Worm (Caenorhabditis elegans) whole organism, young adult: Measurements from ENCODE around the gene B0284.3.
A peak's percentile ranks its signal among the peaks of the same experiment; 100 is the strongest.

Experiments used
- B0035.1 ChIP-seq: sonication (generic microtip); optimal IDR thresholded peaks from 2 replicates; lab custom pipeline; 2016; ENCODE audit warnings: missing genetic modification characterization, mild to moderate bottlenecking, missing compliant biosample characterization, missing genotype, missing genetic modification reagents
- B0261.1 ChIP-seq: sonication (generic microtip); optimal IDR thresholded peaks from 2 replicates; lab custom pipeline; 2016; ENCODE audit warnings: mild to moderate bottlenecking, missing genetic modification characterization, moderate library complexity, missing compliant biosample characterization
- B0336.3 ChIP-seq: fragments of 200-800 bp; sonication (Bioruptor generic); IDR thresholded peaks from 2 replicates; pipeline ENCODE4 v1.3.6; 2022; ENCODE audit warnings: missing genetic modification characterization, missing compliant biosample characterization
- D2030.7 ChIP-seq: fragments of 200-800 bp; sonication (Bioruptor generic); IDR thresholded peaks from 2 replicates; pipeline ENCODE4 v1.3.6; 2022; ENCODE audit warnings: missing genetic modification reagents, missing genetic modification characterization, missing compliant biosample characterization
- F22D6.2 ChIP-seq: sonication (generic microtip); optimal IDR thresholded peaks from 2 replicates; lab custom pipeline; 2016; ENCODE audit warnings: mild to moderate bottlenecking, missing genetic modification characterization, missing compliant biosample characterization
- F37B4.10 ChIP-seq: fragments of 200-800 bp; sonication (Bioruptor generic); IDR thresholded peaks from 2 replicates; pipeline ENCODE4 v1.3.6; 2022; ENCODE audit warnings: missing genetic modification characterization, missing compliant biosample characterization
- F39B2.1 ChIP-seq: fragments of 200-800 bp; sonication (Bioruptor generic); IDR thresholded peaks from 2 replicates; pipeline ENCODE4 v1.3.6; 2022; ENCODE audit warnings: missing genetic modification reagents, missing genetic modification characterization, missing compliant biosample characterization
- F49E8.2 ChIP-seq: sonication (generic microtip); optimal IDR thresholded peaks from 3 replicates; lab custom pipeline; 2017; ENCODE audit warnings: missing genetic modification characterization, mild to moderate bottlenecking, missing compliant biosample characterization, antibody characterized with exemption, moderate library complexity; ENCODE audit not compliant: insufficient read depth
- F52B5.7 ChIP-seq: sonication (generic microtip); optimal IDR thresholded peaks from 2 replicates; lab custom pipeline; 2016; ENCODE audit warnings: mild to moderate bottlenecking, missing genetic modification characterization, missing compliant biosample characterization
- K12H6.12 ChIP-seq: fragments of 200-800 bp; sonication (Bioruptor generic); optimal IDR thresholded peaks from 2 replicates; lab custom pipeline; 2018; ENCODE audit warnings: mild to moderate bottlenecking, missing genetic modification characterization, missing compliant biosample characterization
- Y79H2A.3 ChIP-seq: fragments of 200-800 bp; sonication (Bioruptor generic); conservative IDR thresholded peaks from 2 replicates; pipeline ENCODE4 v1.3.6; 2022; ENCODE audit warnings: missing genetic modification reagents, missing genetic modification characterization, missing compliant biosample characterization
- ama-1 ChIP-seq, 3 experiments: fragments of 150-350 bp in 1 of 3; sonication (generic microtip) in 2 of 3; optimal IDR thresholded peaks; 2 replicates each; lab custom pipeline; 2014 to 2018; ENCODE audit warnings: missing biosample characterization in 2 of 3, missing genetic modification characterization in 2 of 3, missing genetic modification reagents in 2 of 3
- athp-1 ChIP-seq: sonication (generic microtip); optimal IDR thresholded peaks from 2 replicates; lab custom pipeline; 2017; ENCODE audit warnings: mild to moderate bottlenecking, missing genetic modification characterization, missing compliant biosample characterization
- bed-1 ChIP-seq: fragments of 200-800 bp; sonication (Bioruptor generic); IDR thresholded peaks from 2 replicates; pipeline ENCODE4 v1.3.6; 2022; ENCODE audit warnings: missing genetic modification reagents, missing genetic modification characterization, missing compliant biosample characterization
- ceh-100 ChIP-seq: fragments of 200-800 bp; sonication (Bioruptor generic); IDR thresholded peaks from 2 replicates; pipeline ENCODE4 v1.3.6; 2022; ENCODE audit warnings: missing genetic modification reagents, missing genetic modification characterization, missing compliant biosample characterization
- ceh-27 ChIP-seq: fragments of 200-800 bp; sonication (Bioruptor generic); optimal IDR thresholded peaks from 2 replicates; lab custom pipeline; 2018; ENCODE audit warnings: mild to moderate bottlenecking, missing genetic modification characterization, moderate library complexity, missing compliant biosample characterization
- ceh-58 ChIP-seq: fragments of 200-800 bp; sonication (Bioruptor generic); IDR thresholded peaks from 2 replicates; pipeline ENCODE4 v1.3.6; 2022; ENCODE audit warnings: missing genetic modification characterization, missing compliant biosample characterization
- ceh-79 ChIP-seq: sonication (generic microtip); optimal IDR thresholded peaks from 2 replicates; lab custom pipeline; 2017; ENCODE audit warnings: mild to moderate bottlenecking, missing genetic modification characterization, missing compliant biosample characterization
- chd-7 ChIP-seq: sonication (generic microtip); optimal IDR thresholded peaks from 2 replicates; lab custom pipeline; 2016; ENCODE audit warnings: mild to moderate bottlenecking, missing genetic modification characterization, moderate library complexity, missing compliant biosample characterization
- dpl-1 ChIP-seq: fragments of 150-350 bp; optimal IDR thresholded peaks from 2 replicates; lab custom pipeline; 2014; ENCODE audit warnings: missing biosample characterization, missing genetic modification reagents, missing genetic modification characterization
- egl-18 ChIP-seq: fragments of 200-800 bp; sonication (Bioruptor generic); IDR thresholded peaks from 2 replicates; pipeline ENCODE4 v1.3.6; 2022; ENCODE audit warnings: missing genetic modification reagents, missing genetic modification characterization, missing compliant biosample characterization
- egl-44 ChIP-seq: fragments of 200-800 bp; sonication (Bioruptor generic); IDR thresholded peaks from 2 replicates; pipeline ENCODE4 v1.3.6; 2022; ENCODE audit warnings: missing genetic modification reagents, missing genetic modification characterization, missing compliant biosample characterization
- egrh-3 ChIP-seq: fragments of 200-800 bp; sonication (Bioruptor generic); IDR thresholded peaks from 2 replicates; pipeline ENCODE4 v1.3.6; 2022; ENCODE audit warnings: missing genetic modification reagents, missing genetic modification characterization, missing compliant biosample characterization
- gei-17 ChIP-seq: fragments of 200-800 bp; sonication (Bioruptor generic); optimal IDR thresholded peaks from 2 replicates; lab custom pipeline; 2018; ENCODE audit warnings: mild to moderate bottlenecking, missing genetic modification characterization, missing compliant biosample characterization
- hlh-12 ChIP-seq: sonication (generic microtip); optimal IDR thresholded peaks from 2 replicates; lab custom pipeline; 2016; ENCODE audit warnings: missing genetic modification characterization, missing compliant biosample characterization
- lin-54 ChIP-seq: fragments of 200-800 bp; sonication (Bioruptor generic); optimal IDR thresholded peaks from 2 replicates; lab custom pipeline; 2018; ENCODE audit warnings: mild to moderate bottlenecking, missing genetic modification characterization, missing compliant biosample characterization
- lir-1 ChIP-seq: fragments of 200-800 bp; sonication (Bioruptor generic); conservative IDR thresholded peaks from 2 replicates; pipeline ENCODE4 v1.3.6; 2022; ENCODE audit warnings: missing genetic modification reagents, missing genetic modification characterization, missing compliant biosample characterization
- madf-3 ChIP-seq: fragments of 200-800 bp; sonication (Bioruptor generic); IDR thresholded peaks from 2 replicates; pipeline ENCODE4 v1.3.6; 2022; ENCODE audit warnings: missing genetic modification reagents, missing genetic modification characterization, missing compliant biosample characterization
- madf-6 ChIP-seq: fragments of 200-800 bp; sonication (Bioruptor generic); IDR thresholded peaks from 2 replicates; pipeline ENCODE4 v1.3.6; 2022; ENCODE audit warnings: missing genetic modification reagents, missing genetic modification characterization, missing compliant biosample characterization
- mel-28 ChIP-seq: sonication (generic microtip); optimal IDR thresholded peaks from 2 replicates; lab custom pipeline; 2016; ENCODE audit warnings: borderline replicate concordance, mild to moderate bottlenecking, missing genetic modification characterization, missing compliant biosample characterization
- nfya-1 ChIP-seq: sonication (generic microtip); optimal IDR thresholded peaks from 2 replicates; lab custom pipeline; 2017; ENCODE audit warnings: antibody characterized with exemption, missing compliant biosample characterization, missing genetic modification characterization, borderline replicate concordance; ENCODE audit not compliant: insufficient read depth
- nfya-2 ChIP-seq: fragments of 200-800 bp; sonication (Bioruptor generic); IDR thresholded peaks from 2 replicates; pipeline ENCODE4 v1.3.6; 2022; ENCODE audit warnings: missing genetic modification reagents, missing genetic modification characterization, missing compliant biosample characterization
- nhr-120 ChIP-seq: fragments of 200-800 bp; sonication (Bioruptor generic); IDR thresholded peaks from 2 replicates; pipeline ENCODE4 v1.3.6; 2022; ENCODE audit warnings: missing genetic modification characterization, missing compliant biosample characterization
- rpc-1 ChIP-seq, 2 experiments: fragments of 150-350 bp in 1 of 2; sonication (generic microtip) in 1 of 2; optimal IDR thresholded peaks; 2 replicates each; lab custom pipeline; 2014 to 2018; ENCODE audit warnings: missing biosample characterization in 1 of 2, missing genetic modification characterization in 1 of 2, missing genetic modification reagents in 1 of 2, missing genotype in 1 of 2
- snpc-1.3 ChIP-seq: sonication (generic microtip); optimal IDR thresholded peaks from 2 replicates; lab custom pipeline; 2017; ENCODE audit warnings: missing genetic modification characterization, mild to moderate bottlenecking, missing compliant biosample characterization, antibody characterized with exemption, moderate library complexity, missing genotype, missing genetic modification reagents; ENCODE audit not compliant: insufficient read depth
- tbp1 ChIP-seq: fragments of 200-800 bp; sonication (Bioruptor generic); optimal IDR thresholded peaks from 2 replicates; lab custom pipeline; 2018; ENCODE audit warnings: mild to moderate bottlenecking, missing genetic modification characterization, missing compliant biosample characterization
- tbx-9 ChIP-seq: sonication (generic microtip); optimal IDR thresholded peaks from 2 replicates; lab custom pipeline; 2016; ENCODE audit warnings: borderline replicate concordance, missing genetic modification characterization, inconsistent platforms, missing compliant biosample characterization
- tlf-1 ChIP-seq: fragments of 200-800 bp; sonication (Bioruptor generic); optimal IDR thresholded peaks from 2 replicates; lab custom pipeline; 2018; ENCODE audit warnings: mild to moderate bottlenecking, missing genetic modification characterization, missing compliant biosample characterization
- unc-130 ChIP-seq: sonication (generic microtip); optimal IDR thresholded peaks from 2 replicates; lab custom pipeline; 2016; ENCODE audit warnings: missing genetic modification reagents, missing genetic modification characterization, missing compliant biosample characterization
- ztf-25 ChIP-seq: fragments of 200-800 bp; sonication (Bioruptor generic); IDR thresholded peaks from 2 replicates; pipeline ENCODE4 v1.3.6; 2022; ENCODE audit warnings: missing genetic modification reagents, missing genetic modification characterization, missing compliant biosample characterization
- ztf-26 ChIP-seq: sonication (generic microtip); optimal IDR thresholded peaks from 2 replicates; lab custom pipeline; 2017; ENCODE audit warnings: missing genetic modification characterization, missing compliant biosample characterization
- ztf-6 ChIP-seq: fragments of 200-800 bp; sonication (Bioruptor generic); IDR thresholded peaks from 2 replicates; pipeline ENCODE4 v1.3.6; 2022; ENCODE audit warnings: missing genetic modification reagents, missing genetic modification characterization, missing compliant biosample characterization

The B0284.3 gene

ce11 chrIII:4362332-4362731, 17.3 kb downstream of the B0284.3 start (continued):
- TF ChIP-seq K12H6.12 (no peak), rpc-1 (optimal IDR thresholded peaks at IDR 0.05; lab: Kevin White, UChicago) (peak; percentile 65), rpc-1 (tag; optimal IDR thresholded peaks at IDR 0.05; lab: Kevin White, UChicago) (peak; percentile 80), unc-130 (GFP tag; lab: Kevin White, UChicago) (peak; percentile 8), Y79H2A.3 (GFP tag; lab: Robert Waterston, UW) (no peak), lir-1 (GFP tag; lab: Robert Waterston, UW) (no peak), ceh-100 (GFP tag; lab: Robert Waterston, UW) (no peak), snpc-1.3 (tag; lab: Kevin White, UChicago) (no peak), ztf-6 (GFP tag; lab: Robert Waterston, UW) (0 out of 2 replicates have a peak, but pooled peaks have one; percentile 29), ztf-26 (tag; lab: Kevin White, UChicago) (no peak), F52B5.7 (tag; lab: Kevin White, UChicago) (no peak), madf-3 (GFP tag; lab: Robert Waterston, UW) (no peak), egl-18 (GFP tag; lab: Robert Waterston, UW) (no peak), ceh-27 (no peak)

ce11 chrIII:4359900-4360299, 19.7 kb downstream of the B0284.3 start:
- no peak for TF ChIP-seq ztf-6 (GFP tag; lab: Robert Waterston, UW)
- TF ChIP-seq ceh-100 (GFP tag; lab: Robert Waterston, UW), result no peak
- TF ChIP-seq hlh-12, result no peak
- no peak for TF ChIP-seq madf-6 (GFP tag; lab: Robert Waterston, UW)
- TF ChIP-seq F39B2.1 (GFP tag; lab: Robert Waterston, UW), result no peak
- TF ChIP-seq egrh-3 (GFP tag; lab: Robert Waterston, UW), result no peak
- no peak for TF ChIP-seq dpl-1 (GFP tag; lab: Kevin White, UChicago)
- TF ChIP-seq ama-1 (optimal IDR thresholded peaks at IDR 0.05; lab: Kevin White, UChicago), result no peak
- TF ChIP-seq ama-1 (GFP tag; optimal IDR thresholded peaks at IDR 0.05; lab: Kevin White, UChicago), result no peak

DNA sequence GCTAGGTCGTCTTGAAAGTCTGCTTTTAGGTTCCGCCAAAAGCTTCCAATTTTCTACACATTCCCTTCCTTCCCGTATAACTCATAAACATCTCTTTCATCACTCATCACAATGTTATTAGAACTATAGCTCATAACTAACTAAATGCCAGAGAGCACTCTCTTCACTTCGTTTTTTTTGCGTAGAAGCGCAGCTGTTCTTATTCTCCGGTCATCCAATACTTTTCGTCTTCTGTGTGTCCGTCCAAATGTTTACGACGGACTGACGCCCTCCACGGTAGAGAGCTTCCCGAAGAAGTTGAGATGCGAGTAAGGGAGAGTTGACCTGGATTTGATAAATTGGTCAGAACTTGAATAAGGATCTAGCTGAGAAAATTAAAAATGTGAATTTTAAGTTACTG, 20.4 kb downstream of the B0284.3 start:
- TF ChIP-seq tbx-9 (tag; lab: Kevin White, UChicago) (no peak), nfya-1 (tag; lab: Kevin White, UChicago) (no peak), nhr-120 (GFP tag; lab: Robert Waterston, UW) (no peak), athp-1 (tag; lab: Kevin White, UChicago) (no peak), tlf-1 (no peak), B0261.1 (no peak), bed-1 (no peak), ceh-58 (no peak), F49E8.2 (tag; lab: Kevin White, UChicago) (no peak), egl-44 (GFP tag; lab: Robert Waterston, UW) (no peak), F37B4.10 (GFP tag; lab: Robert Waterston, UW) (no peak), tbp1 (GFP tag; lab: Kevin White, UChicago) (no peak), ceh-79 (no peak), B0035.1 (no peak)

ce11 chrIII:4358345-4358744, 21.3 kb downstream of the B0284.3 start:
- TF ChIP-seq gei-17 (GFP tag; lab: Kevin White, UChicago), result no peak
- no peak for TF ChIP-seq lin-54 (GFP tag; lab: Kevin White, UChicago)
- no peak for TF ChIP-seq mel-28 (tag; lab: Kevin White, UChicago)
- TF ChIP-seq F22D6.2 (tag; lab: Kevin White, UChicago), result no peak
- no peak for TF ChIP-seq ceh-58
- no peak for TF ChIP-seq ztf-25 (GFP tag; lab: Robert Waterston, UW)
- no peak for TF ChIP-seq D2030.7
- no peak for TF ChIP-seq B0336.3 (GFP tag; lab: Robert Waterston, UW)
- no peak for TF ChIP-seq nfya-2 (GFP tag; lab: Robert Waterston, UW)
- TF ChIP-seq chd-7 (tag; lab: Kevin White, UChicago), result no peak
